Worm (Caenorhabditis elegans): ENCODE results near the gene str-158.

DNA sequence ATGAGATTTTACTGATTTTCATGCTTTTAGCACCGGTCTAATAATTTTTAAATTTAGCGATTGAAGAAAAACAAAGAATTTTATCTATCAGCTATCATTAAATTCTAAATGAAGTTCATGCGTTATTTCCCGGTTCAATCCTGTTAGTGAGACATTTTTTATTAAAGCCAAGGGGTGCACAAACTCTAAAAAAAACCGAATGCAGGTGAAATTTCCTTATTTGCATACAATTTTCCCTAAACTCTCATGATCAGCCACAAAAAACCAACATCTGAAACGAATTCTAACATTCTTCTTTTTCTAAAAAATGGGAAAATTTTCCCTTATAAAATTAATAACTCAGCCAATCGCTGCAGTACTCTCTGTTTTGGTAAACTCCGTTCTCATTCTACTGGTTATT lies 4.8 kb upstream of the str-158 start, which contains the start of gene str-156:
- TF ChIP-seq ama-1 (optimal IDR thresholded peaks at IDR 0.05) (no peak), tbx-11 (GFP tag; IDR thresholded peaks at IDR 0.05) (no peak)

Measured in whole organism, early embryonic.